Fruit fly (Drosophila melanogaster) whole organism, embryonic: ENCODE measurements around the gene Zpr1.

Experiments used
- Ada2b ChIP-seq: fragments of 200-800 bp; sonication (Bioruptor generic); IDR thresholded peaks from 2 replicates; pipeline ENCODE4 v1.3.6; 2022; ENCODE audit warnings: missing biosample characterization, missing genetic modification characterization
- Adf1 ChIP-seq: fragments of 200-800 bp; sonication (Bioruptor generic); IDR thresholded peaks from 2 replicates; pipeline ENCODE4 v1.3.6; 2022; ENCODE audit warnings: missing biosample characterization, missing genetic modification characterization
- Atf-2 ChIP-seq: fragments of 200-800 bp; sonication (Bioruptor generic); optimal IDR thresholded peaks from 2 replicates; lab custom pipeline; 2016; ENCODE audit warnings: missing biosample characterization, missing genetic modification characterization
- Atf6 ChIP-seq: fragments of 200-800 bp; sonication (Bioruptor generic); IDR thresholded peaks from 2 replicates; pipeline ENCODE4 v1.3.6; 2022; ENCODE audit warnings: missing biosample characterization, missing genetic modification characterization
- BEAF-32 ChIP-seq: fragments of 200-800 bp; sonication (Bioruptor generic); optimal IDR thresholded peaks from 3 replicates; lab custom pipeline; 2017; ENCODE audit warnings: missing biosample characterization, missing genetic modification characterization, mild to moderate bottlenecking, moderate library complexity, missing genetic modification reagents
- CG10147 ChIP-seq: fragments of 200-800 bp; sonication (Bioruptor generic); optimal IDR thresholded peaks from 2 replicates; lab custom pipeline; 2019; ENCODE audit warnings: missing biosample characterization, mild to moderate bottlenecking, missing genetic modification characterization, moderate library complexity
- CG11398 ChIP-seq: fragments of 200-800 bp; sonication (Bioruptor generic); optimal IDR thresholded peaks from 2 replicates; lab custom pipeline; 2016; ENCODE audit warnings: missing biosample characterization, missing genetic modification characterization
- CG11504 ChIP-seq: fragments of 200-800 bp; sonication (Bioruptor generic); optimal IDR thresholded peaks from 3 replicates; lab custom pipeline; 2019; ENCODE audit warnings: missing biosample characterization, mild to moderate bottlenecking, missing genetic modification characterization, moderate library complexity
- CG11723 ChIP-seq: fragments of 200-800 bp; sonication (Bioruptor generic); optimal IDR thresholded peaks from 2 replicates; lab custom pipeline; 2017; ENCODE audit warnings: missing biosample characterization, mild to moderate bottlenecking, missing genetic modification characterization
- CG12104 ChIP-seq: fragments of 200-800 bp; sonication (Bioruptor generic); optimal IDR thresholded peaks from 3 replicates; lab custom pipeline; 2016; ENCODE audit warnings: missing biosample characterization, missing genetic modification characterization
- CG12155 ChIP-seq: fragments of 200-800 bp; sonication (Bioruptor generic); optimal IDR thresholded peaks from 3 replicates; lab custom pipeline; 2016; ENCODE audit warnings: missing biosample characterization, missing genetic modification characterization
- CG15073 ChIP-seq: fragments of 200-800 bp; sonication (Bioruptor generic); optimal IDR thresholded peaks from 2 replicates; lab custom pipeline; 2016; ENCODE audit warnings: missing biosample characterization, missing genetic modification characterization
- CG17568 ChIP-seq: fragments of 200-800 bp; sonication (Bioruptor generic); optimal IDR thresholded peaks from 2 replicates; lab custom pipeline; 2018; ENCODE audit warnings: missing biosample characterization, mild to moderate bottlenecking, missing genetic modification characterization, moderate library complexity
- CG1832 ChIP-seq: fragments of 200-800 bp; sonication (Bioruptor generic); optimal IDR thresholded peaks from 2 replicates; lab custom pipeline; 2017; ENCODE audit warnings: missing biosample characterization, mild to moderate bottlenecking, missing genetic modification characterization, inconsistent platforms
- CG18764 ChIP-seq: fragments of 200-800 bp; sonication (Bioruptor generic); optimal IDR thresholded peaks from 3 replicates; lab custom pipeline; 2016; ENCODE audit warnings: missing biosample characterization, missing genetic modification characterization
- CG2129 ChIP-seq: fragments of 200-800 bp; sonication (Bioruptor generic); IDR thresholded peaks from 2 replicates; pipeline ENCODE4 v1.3.6; 2022; ENCODE audit warnings: missing biosample characterization, missing genetic modification characterization; ENCODE audit not compliant: partially characterized antibody
- CG33557 ChIP-seq: fragments of 200-800 bp; sonication (Bioruptor generic); optimal IDR thresholded peaks from 2 replicates; lab custom pipeline; 2019; ENCODE audit warnings: missing biosample characterization, mild to moderate bottlenecking, missing genetic modification characterization, moderate library complexity
- CG3407 ChIP-seq: fragments of 200-800 bp; sonication (Bioruptor generic); optimal IDR thresholded peaks from 2 replicates; lab custom pipeline; 2018; ENCODE audit warnings: missing biosample characterization, mild to moderate bottlenecking, missing genetic modification characterization
- CG3726 ChIP-seq: fragments of 200-800 bp; sonication (Bioruptor generic); IDR thresholded peaks from 3 replicates; pipeline ENCODE4, ENCODE4 v1.3.6; 2022; ENCODE audit warnings: missing biosample characterization, missing genetic modification characterization
- CG4282 ChIP-seq: fragments of 200-800 bp; sonication (Bioruptor generic); optimal IDR thresholded peaks from 2 replicates; lab custom pipeline; 2016; ENCODE audit warnings: missing biosample characterization, missing genetic modification characterization
- CG4424 ChIP-seq: fragments of 200-800 bp; sonication (Bioruptor generic); optimal IDR thresholded peaks from 3 replicates; lab custom pipeline; 2016; ENCODE audit warnings: missing biosample characterization, missing genetic modification characterization
- CG5953 ChIP-seq: fragments of 200-800 bp; sonication (Bioruptor generic); IDR thresholded peaks from 2 replicates; pipeline ENCODE4 v1.3.6; 2022; ENCODE audit warnings: missing biosample characterization, missing genetic modification characterization
- CG6254 ChIP-seq: fragments of 200-800 bp; sonication (Bioruptor generic); optimal IDR thresholded peaks from 3 replicates; lab custom pipeline; 2017; ENCODE audit warnings: mild to moderate bottlenecking, missing biosample characterization, missing genetic modification reagents, missing genetic modification characterization
- CG6683 ChIP-seq: fragments of 200-800 bp; sonication (Bioruptor generic); optimal IDR thresholded peaks from 2 replicates; lab custom pipeline; 2017; ENCODE audit warnings: missing biosample characterization, mild to moderate bottlenecking, missing genetic modification characterization, missing genetic modification reagents
- CG9797 ChIP-seq: fragments of 200-800 bp; sonication (Bioruptor generic); optimal IDR thresholded peaks from 3 replicates; lab custom pipeline; 2018; ENCODE audit warnings: missing biosample characterization, mild to moderate bottlenecking, missing genetic modification characterization
- Dek ChIP-seq: fragments of 200-800 bp; sonication (Bioruptor generic); optimal IDR thresholded peaks from 3 replicates; lab custom pipeline; 2019; ENCODE audit warnings: missing biosample characterization, mild to moderate bottlenecking, missing genetic modification characterization, moderate library complexity
- Dll ChIP-seq: fragments of 200-800 bp; sonication (Bioruptor generic); IDR thresholded peaks from 4 replicates; pipeline ENCODE4 v1.3.6; 2022; ENCODE audit warnings: missing biosample characterization, missing genetic modification characterization; ENCODE audit not compliant: partially characterized antibody
- ERR ChIP-seq: fragments of 200-800 bp; sonication (Bioruptor generic); optimal IDR thresholded peaks from 2 replicates; lab custom pipeline; 2016; ENCODE audit warnings: missing biosample characterization, missing genetic modification characterization
- H2.0 ChIP-seq: fragments of 200-800 bp; sonication (Bioruptor generic); IDR thresholded peaks from 2 replicates; pipeline ENCODE4 v1.3.6; 2022; ENCODE audit warnings: missing biosample characterization, missing genetic modification characterization
- Hr39 ChIP-seq: fragments of >200 bp; optimal IDR thresholded peaks from 2 replicates; lab custom pipeline; 2017
- Jarid2 ChIP-seq: fragments of 200-800 bp; sonication (Bioruptor generic); optimal IDR thresholded peaks from 3 replicates; lab custom pipeline; 2017; ENCODE audit warnings: mild to moderate bottlenecking, missing biosample characterization, missing genetic modification reagents, missing genetic modification characterization
- Kr ChIP-seq: fragments of 200-800 bp; sonication (Bioruptor generic); optimal IDR thresholded peaks from 2 replicates; lab custom pipeline; 2017; ENCODE audit warnings: missing biosample characterization, mild to moderate bottlenecking, missing genetic modification characterization
- Meics ChIP-seq: fragments of 200-800 bp; sonication (Bioruptor generic); optimal IDR thresholded peaks from 2 replicates; lab custom pipeline; 2017; ENCODE audit warnings: missing biosample characterization, mild to moderate bottlenecking, missing genetic modification characterization
- Sox102F ChIP-seq: fragments of 200-800 bp; sonication (Bioruptor generic); optimal IDR thresholded peaks from 2 replicates; lab custom pipeline; 2018; ENCODE audit warnings: missing biosample characterization, mild to moderate bottlenecking, missing genetic modification characterization, moderate library complexity
- Spps ChIP-seq: fragments of 200-800 bp; sonication (Bioruptor generic); optimal IDR thresholded peaks from 2 replicates; lab custom pipeline; 2018; ENCODE audit warnings: missing biosample characterization, mild to moderate bottlenecking, missing genetic modification characterization
- Xrp1 ChIP-seq: fragments of 200-800 bp; sonication (Bioruptor generic); IDR thresholded peaks from 2 replicates; pipeline ENCODE4 v1.3.6; 2022; ENCODE audit warnings: missing biosample characterization, missing genetic modification characterization
- YL-1 ChIP-seq: fragments of 200-800 bp; sonication (Bioruptor generic); optimal IDR thresholded peaks from 3 replicates; lab custom pipeline; 2017; ENCODE audit warnings: missing biosample characterization, mild to moderate bottlenecking, missing genetic modification characterization
- bsh ChIP-seq, 2 experiments: fragments of 200-800 bp; sonication (Bioruptor generic); optimal IDR thresholded peaks; 2 replicates each; lab custom pipeline; 2017 to 2018; ENCODE audit warnings: mild to moderate bottlenecking in 2 of 2, missing biosample characterization in 2 of 2, missing genetic modification characterization in 2 of 2, moderate library complexity in 1 of 2
- cas ChIP-seq: fragments of 200-800 bp; sonication (Bioruptor generic); IDR thresholded peaks from 2 replicates; pipeline ENCODE4 v1.3.6; 2022; ENCODE audit warnings: missing biosample characterization, missing genetic modification characterization
- corto ChIP-seq: fragments of 200-800 bp; sonication (Bioruptor generic); optimal IDR thresholded peaks from 2 replicates; lab custom pipeline; 2016; ENCODE audit warnings: missing biosample characterization, mild to moderate bottlenecking, missing genetic modification characterization, moderate library complexity
- cwo ChIP-seq: fragments of 200-800 bp; sonication (Bioruptor generic); optimal IDR thresholded peaks from 3 replicates; lab custom pipeline; 2017; ENCODE audit warnings: missing biosample characterization, missing genetic modification characterization, mild to moderate bottlenecking, moderate library complexity, missing genetic modification reagents
- ems ChIP-seq: fragments of 200-800 bp; sonication (Bioruptor generic); optimal IDR thresholded peaks from 3 replicates; lab custom pipeline; 2016; ENCODE audit warnings: missing biosample characterization, missing genetic modification characterization
- fd3F ChIP-seq: fragments of 200-800 bp; sonication (Bioruptor generic); optimal IDR thresholded peaks from 2 replicates; lab custom pipeline; 2018; ENCODE audit warnings: missing biosample characterization, mild to moderate bottlenecking, missing genetic modification characterization, moderate library complexity
- grn ChIP-seq: fragments of 200-800 bp; sonication (Bioruptor generic); optimal IDR thresholded peaks from 3 replicates; lab custom pipeline; 2017; ENCODE audit warnings: missing biosample characterization, missing genetic modification characterization
- lab ChIP-seq: fragments of 200-800 bp; sonication (Bioruptor generic); optimal IDR thresholded peaks from 3 replicates; lab custom pipeline; 2017; ENCODE audit warnings: missing biosample characterization, missing genetic modification characterization, mild to moderate bottlenecking, moderate library complexity, missing genetic modification reagents
- lilli ChIP-seq: fragments of 200-800 bp; sonication (Bioruptor generic); optimal IDR thresholded peaks from 3 replicates; lab custom pipeline; 2016; ENCODE audit warnings: missing biosample characterization, missing genetic modification characterization
- pho ChIP-seq: fragments of 200-800 bp; sonication (Bioruptor generic); optimal IDR thresholded peaks from 2 replicates; lab custom pipeline; 2016; ENCODE audit warnings: missing biosample characterization, missing genetic modification characterization
- sens-2 ChIP-seq: fragments of 200-800 bp; sonication (Bioruptor generic); IDR thresholded peaks from 2 replicates; pipeline ENCODE4 v1.3.6; 2022; ENCODE audit warnings: missing biosample characterization, missing genetic modification characterization
- stwl ChIP-seq: fragments of 200-800 bp; sonication (Bioruptor generic); optimal IDR thresholded peaks from 3 replicates; lab custom pipeline; 2018; ENCODE audit warnings: missing biosample characterization, mild to moderate bottlenecking, missing genetic modification characterization, moderate library complexity
- trh ChIP-seq: fragments of 200-800 bp; sonication (Bioruptor generic); optimal IDR thresholded peaks from 2 replicates; lab custom pipeline; 2016; ENCODE audit warnings: missing biosample characterization, missing genetic modification characterization

The Zpr1 gene

dm6 chrX:9196362-9196761 is 34.5 kb upstream of the Zpr1 start, which contains the start of gene CG12118 (continued):
- TF ChIP-seq CG11723 (peak; percentile 32), CG4424 (GFP tag; lab: Kevin White, UChicago) (peak; percentile 77), CG3407 (GFP tag; lab: Kevin White, UChicago) (peak; percentile 48), Adf1 (GFP tag; lab: Robert Waterston, UW) (peak; percentile 62), YL-1 (GFP tag; lab: Kevin White, UChicago) (peak; percentile 44), ems (GFP tag; lab: Kevin White, UChicago) (peak; percentile 17), Ada2b (GFP tag; lab: Robert Waterston, UW) (peak; percentile 75), sens-2 (GFP tag; lab: Robert Waterston, UW) (0 out of 2 replicates have a peak, but pooled peaks have one; percentile 46), Atf-2 (peak; percentile 9), corto (GFP tag; lab: Kevin White, UChicago) (peak; percentile 68), CG33557 (GFP tag; lab: Kevin White, UChicago) (peak; percentile 64), CG10147 (GFP tag; lab: Kevin White, UChicago) (peak; percentile 69), fd3F (GFP tag; lab: Kevin White, UChicago) (peak; percentile 63), Jarid2 (no peak), grn (GFP tag; lab: Kevin White, UChicago) (peak; percentile 21), Meics (GFP tag; lab: Kevin White, UChicago) (peak; percentile 73), CG1832 (no peak), CG5953 (GFP tag; lab: Robert Waterston, UW) (0 out of 2 replicates have a peak, but pooled peaks have one; percentile 10), CG18764 (GFP tag; lab: Kevin White, UChicago) (peak; percentile 74), CG9797 (GFP tag; lab: Kevin White, UChicago) (peak; percentile 2), stwl (tag; lab: Kevin White, UChicago) (peak; percentile 35), Hr39 (lab: Kevin White, UChicago) (no peak), CG17568 (GFP tag; lab: Kevin White, UChicago) (no peak), CG2129 (peak; percentile 84), Spps (peak; percentile 67), CG6683 (GFP tag; lab: Kevin White, UChicago) (peak; percentile 45), CG12155 (peak; percentile 79), Kr (GFP tag; lab: Kevin White, UChicago) (no peak), CG15073 (GFP tag; lab: Kevin White, UChicago) (no peak), Sox102F (GFP tag; lab: Kevin White, UChicago) (peak; percentile 87), lilli (GFP tag; lab: Kevin White, UChicago) (peak; percentile 82), Dll (GFP tag; lab: Robert Waterston, UW) (peak; percentile 97), cwo (GFP tag; lab: Kevin White, UChicago) (peak; percentile 49), BEAF-32 (peak; percentile 89), trh (GFP tag; lab: Kevin White, UChicago) (peak; percentile 79), CG11504 (tag; lab: Kevin White, UChicago) (peak; percentile 77), CG6254 (GFP tag; lab: Kevin White, UChicago) (peak; percentile 41), Atf6 (GFP tag; lab: Robert Waterston, UW) (peak; percentile 79), Xrp1 (GFP tag; lab: Robert Waterston, UW) (peak; percentile 80), CG12104 (GFP tag; lab: Kevin White, UChicago) (peak; percentile 64), lab (GFP tag; lab: Kevin White, UChicago) (peak; percentile 79), CG4282 (GFP tag; lab: Kevin White, UChicago) (no peak), CG11398 (GFP tag; lab: Kevin White, UChicago) (no peak), H2.0 (GFP tag; lab: Robert Waterston, UW) (peak; percentile 87), pho (GFP tag; lab: Kevin White, UChicago) (peak; percentile 56), CG3726 (GFP tag; lab: Robert Waterston, UW) (peak; percentile 5; the same call in 1 of the 3 replicates), Dek (peak; percentile 62), ERR (GFP tag; lab: Kevin White, UChicago) (no peak), bsh (GFP tag; optimal IDR thresholded peaks at IDR 0.05; lab: Kevin White, UChicago) (peak in 1 of 2 experiments; percentile 84), cas (peak; percentile 55; the same call in 1 of the 2 replicates)
